Worm (Caenorhabditis elegans) whole organism, midembryonic: ENCODE measurements around the gene C14A11.9.

ENCODE experiments used
- T22C8.4 ChIP-seq: fragments of 200-800 bp; sonication (Bioruptor generic); IDR thresholded peaks from 2 replicates; pipeline ENCODE4 v1.3.6; 2022; ENCODE audit warnings: missing genetic modification characterization, missing compliant biosample characterization
- cog-1 ChIP-seq: sonication (generic microtip); optimal IDR thresholded peaks from 2 replicates; lab custom pipeline; 2016; ENCODE audit warnings: missing genetic modification characterization, missing compliant biosample characterization
- flt-1 ChIP-seq: fragments of 200-800 bp; sonication (Bioruptor generic); IDR thresholded peaks from 2 replicates; pipeline ENCODE4 v1.3.6; 2022; ENCODE audit warnings: missing genetic modification characterization, missing compliant biosample characterization
- klf-2 ChIP-seq: fragments of 200-800 bp; sonication (Bioruptor generic); conservative IDR thresholded peaks from 2 replicates; pipeline ENCODE4 v1.3.6; 2022; ENCODE audit warnings: missing genetic modification reagents, missing genetic modification characterization, missing compliant biosample characterization
- med-1 ChIP-seq: sonication (generic microtip); optimal IDR thresholded peaks from 2 replicates; lab custom pipeline; 2017; ENCODE audit warnings: missing genetic modification characterization, mild to moderate bottlenecking, missing compliant biosample characterization, antibody characterized with exemption, missing genetic modification reagents; ENCODE audit not compliant: insufficient read depth
- ref-1 ChIP-seq: fragments of 200-800 bp; sonication (Bioruptor generic); conservative IDR thresholded peaks from 2 replicates; pipeline ENCODE4 v1.3.6; 2022; ENCODE audit warnings: missing genetic modification reagents, missing genetic modification characterization, missing compliant biosample characterization
- tab-1 ChIP-seq: fragments of 200-800 bp; sonication (Bioruptor generic); IDR thresholded peaks from 2 replicates; pipeline ENCODE4 v1.3.6; 2022; ENCODE audit warnings: missing genetic modification characterization, missing compliant biosample characterization
- ztf-23 ChIP-seq: fragments of 200-800 bp; sonication (Bioruptor generic); IDR thresholded peaks from 2 replicates; pipeline ENCODE4 v1.3.6; 2022; ENCODE audit warnings: missing genetic modification reagents, missing genetic modification characterization, missing compliant biosample characterization
- ztf-29 ChIP-seq: fragments of 200-800 bp; sonication (Bioruptor generic); IDR thresholded peaks from 2 replicates; pipeline ENCODE4 v1.3.6; 2022; ENCODE audit warnings: missing genetic modification reagents, missing genetic modification characterization, missing compliant biosample characterization

Gene C14A11.9

DNA sequence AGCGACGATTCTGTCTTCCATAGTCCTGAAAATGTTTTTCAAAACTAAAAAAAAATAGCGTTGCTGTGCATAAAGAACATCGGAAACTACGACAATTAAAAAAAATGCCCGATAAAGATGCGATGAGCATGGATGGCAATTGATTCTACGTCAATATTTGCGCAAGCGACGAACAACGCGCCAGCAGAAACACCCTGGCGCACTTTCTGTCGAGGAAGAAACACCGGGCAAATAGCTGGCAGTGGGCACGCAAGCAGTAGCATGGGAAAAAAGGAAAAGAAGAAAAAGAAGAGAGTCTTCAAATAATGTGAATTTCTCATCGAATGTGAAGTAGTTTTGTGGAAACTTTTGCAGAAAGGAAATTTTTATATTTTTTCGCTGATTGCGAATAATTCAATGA, at the start of gene C14A11.9:
Gene C14A11.9, minus strand, starts transcription at position 27 of the 400 bp plus-strand sequence.
- 0 out of 2 replicates have a peak, but pooled peaks have one; percentile 20 for TF ChIP-seq ztf-29
- peak; percentile 74; the same call in 1 of the 2 replicates for TF ChIP-seq tab-1
- peak; percentile 66 for TF ChIP-seq flt-1 (GFP tag; lab: Robert Waterston, UW)
- no peak for TF ChIP-seq ref-1
- 0 out of 2 replicates have a peak, but pooled peaks have one; percentile 13 for TF ChIP-seq klf-2 (GFP tag; lab: Robert Waterston, UW)
- peak; percentile 72 for TF ChIP-seq cog-1 (tag; lab: Kevin White, UChicago)
- peak; percentile 80 for TF ChIP-seq ztf-23 (GFP tag; lab: Robert Waterston, UW)
- 0 out of 2 replicates have a peak, but pooled peaks have one; percentile 29 for TF ChIP-seq T22C8.4 (GFP tag; lab: Robert Waterston, UW)
- peak; percentile 47 for TF ChIP-seq med-1 (GFP tag; lab: Kevin White, UChicago)

DNA sequence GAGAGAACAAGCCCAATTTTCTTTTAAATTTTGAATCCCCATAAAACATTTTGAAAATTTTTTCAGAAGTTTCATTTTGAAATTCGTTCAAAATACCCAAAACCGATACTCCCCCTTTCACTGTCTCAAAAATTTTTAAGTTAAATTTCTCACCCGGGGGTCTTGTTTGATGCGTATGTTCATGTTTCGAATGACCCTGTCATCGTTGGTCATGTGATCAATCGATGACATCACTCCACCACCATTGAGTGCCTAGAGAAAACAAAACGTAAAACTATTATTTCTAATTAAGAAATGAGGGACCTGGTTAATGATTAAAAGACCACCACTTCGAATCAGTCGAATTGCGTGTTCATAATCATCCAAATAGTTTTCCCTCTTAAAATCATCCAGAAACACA, 48.9 kb upstream of the C14A11.9 start:
- TF ChIP-seq flt-1 (GFP tag; lab: Robert Waterston, UW) (no peak), med-1 (GFP tag; lab: Kevin White, UChicago) (no peak), cog-1 (tag; lab: Kevin White, UChicago) (no peak), klf-2 (GFP tag; lab: Robert Waterston, UW) (no peak)

- TF ChIP-seq med-1 (GFP tag; lab: Kevin White, UChicago) (no peak), tab-1 (no peak), ref-1 (no peak), ztf-23 (GFP tag; lab: Robert Waterston, UW) (no peak), ztf-29 (no peak), T22C8.4 (GFP tag; lab: Robert Waterston, UW) (no peak), flt-1 (GFP tag; lab: Robert Waterston, UW) (no peak), klf-2 (GFP tag; lab: Robert Waterston, UW) (no peak), cog-1 (tag; lab: Kevin White, UChicago) (no peak)
Observed at ce11 chrX:2857070-2857825, 47.8 kb upstream of the C14A11.9 start, which contains the start of gene tra-4. TSS of gene tra-4 (minus strand) at chrX:2857603.

DNA sequence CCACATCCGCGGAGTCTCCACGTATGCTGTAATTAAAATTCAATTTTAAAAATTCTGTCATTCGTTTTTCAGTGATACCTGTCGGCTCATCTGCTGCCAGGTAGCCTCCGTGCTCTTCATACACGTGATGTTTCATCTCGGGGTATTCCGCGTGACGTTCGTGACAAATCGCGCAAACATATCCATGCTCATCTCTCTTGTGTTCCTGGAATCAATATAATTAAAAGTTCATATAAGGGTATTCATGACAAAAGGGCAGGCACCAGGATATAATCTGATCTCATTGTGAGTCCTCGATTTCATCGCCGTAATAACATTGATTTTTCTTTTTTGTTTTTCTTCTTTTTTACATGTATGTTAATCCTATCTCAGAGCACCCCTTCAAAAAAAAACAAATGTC, 44.5 kb upstream of the C14A11.9 start:
- TF ChIP-seq flt-1 (GFP tag; lab: Robert Waterston, UW) (no peak), klf-2 (GFP tag; lab: Robert Waterston, UW) (no peak), med-1 (GFP tag; lab: Kevin White, UChicago) (no peak), T22C8.4 (GFP tag; lab: Robert Waterston, UW) (no peak), ztf-23 (GFP tag; lab: Robert Waterston, UW) (no peak), ztf-29 (no peak), ref-1 (no peak), cog-1 (tag; lab: Kevin White, UChicago) (no peak), tab-1 (no peak)

DNA sequence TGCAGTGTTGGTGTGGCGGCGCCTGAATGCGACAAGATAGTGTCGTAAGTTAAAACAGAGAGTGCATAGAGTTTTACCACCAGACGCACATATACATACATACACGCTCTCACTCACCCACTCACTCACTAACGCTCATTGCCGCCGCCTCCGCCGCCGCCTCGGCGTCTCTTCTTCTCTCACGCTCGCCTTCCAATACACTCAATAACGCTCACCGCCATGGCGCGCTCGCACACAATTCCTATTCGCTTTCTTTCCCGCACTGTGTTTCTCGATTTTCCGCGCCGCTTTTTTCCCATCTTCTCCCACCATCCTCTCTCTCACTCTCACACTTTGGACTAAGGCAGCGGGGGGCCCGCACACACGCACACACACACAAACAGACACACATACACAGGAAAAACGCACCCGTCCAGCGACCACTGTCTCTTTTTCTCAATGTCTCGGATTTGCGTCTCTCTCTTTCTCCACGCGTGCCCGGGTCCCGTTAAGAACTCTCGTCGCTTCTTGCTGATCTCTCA, 43.0 kb upstream of the C14A11.9 start, which contains the start of gene kin-29:
Gene kin-29, minus strand, starts transcription at position 51 of the 521 bp plus-strand sequence.
- no peak for TF ChIP-seq klf-2 (GFP tag; lab: Robert Waterston, UW)
- peak; percentile 43; the same call in 1 of the 2 replicates for TF ChIP-seq flt-1 (GFP tag; lab: Robert Waterston, UW)
- TF ChIP-seq tab-1: peak; percentile 14; the same call in 1 of the 2 replicates
- TF ChIP-seq ref-1: 0 out of 2 replicates have a peak, but pooled peaks have one; percentile 32
- peak; percentile 50 for TF ChIP-seq ztf-29
- peak; percentile 73 for TF ChIP-seq cog-1 (tag; lab: Kevin White, UChicago)
- no peak for TF ChIP-seq med-1 (GFP tag; lab: Kevin White, UChicago)

DNA sequence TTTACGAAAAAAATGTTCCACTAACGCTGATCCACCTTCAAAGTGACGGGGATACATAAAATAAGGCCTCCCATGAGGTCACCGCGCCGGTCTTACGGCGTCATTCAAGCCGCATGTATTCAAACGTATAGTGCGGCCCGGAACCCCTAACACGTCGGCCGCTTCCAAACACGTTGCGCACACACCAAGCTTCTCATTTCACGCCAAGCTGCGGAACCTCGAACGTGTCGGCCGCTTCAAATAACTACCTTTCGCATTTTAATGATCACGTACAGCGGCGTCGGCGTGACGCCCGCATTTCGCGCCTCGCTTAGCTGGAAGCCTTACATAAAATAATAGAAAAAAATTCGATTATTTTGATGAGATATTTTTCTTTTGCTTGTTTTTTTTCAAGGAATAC, 34.1 kb upstream of the C14A11.9 start:
- no peak for TF ChIP-seq ztf-29

- TF ChIP-seq ref-1: no peak
Observed at ce11 chrX:2841754-2842153, 32.3 kb upstream of the C14A11.9 start.

DNA sequence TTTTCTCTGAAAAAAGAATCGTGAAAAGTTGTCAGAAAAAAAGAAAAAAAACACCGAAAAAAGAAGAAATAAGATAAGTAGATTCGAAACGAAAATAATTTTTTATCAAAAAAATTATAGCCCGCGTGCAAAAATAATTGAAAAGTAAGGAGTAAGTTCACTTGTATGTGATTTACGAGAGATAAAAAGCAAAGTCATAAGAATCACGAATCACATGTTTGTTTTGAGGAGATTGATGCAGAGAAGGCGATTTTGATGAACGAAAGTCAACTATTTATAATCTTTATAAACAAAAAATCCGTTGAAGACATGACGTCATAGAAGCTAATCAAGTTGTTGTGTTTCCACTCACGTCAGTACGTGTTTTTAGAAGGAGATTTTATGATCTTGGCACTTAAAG, 30.9 kb upstream of the C14A11.9 start, which contains the start of gene Y71H10B.1:
Gene Y71H10B.1, minus strand, starts transcription at position 6 of the 400 bp plus-strand sequence.
- TF ChIP-seq T22C8.4 (GFP tag; lab: Robert Waterston, UW): no peak
- no peak for TF ChIP-seq klf-2 (GFP tag; lab: Robert Waterston, UW)
- no peak for TF ChIP-seq ztf-23 (GFP tag; lab: Robert Waterston, UW)
- no peak for TF ChIP-seq flt-1 (GFP tag; lab: Robert Waterston, UW)
- no peak for TF ChIP-seq tab-1

- TF ChIP-seq ref-1 (no peak), cog-1 (tag; lab: Kevin White, UChicago) (no peak), ztf-29 (no peak), flt-1 (GFP tag; lab: Robert Waterston, UW) (no peak)
Observed at ce11 chrX:2838619-2839018, 29.2 kb upstream of the C14A11.9 start.

ce11 chrX:2837477-2837876, 28.0 kb upstream of the C14A11.9 start:
- TF ChIP-seq med-1 (GFP tag; lab: Kevin White, UChicago) (no peak), T22C8.4 (GFP tag; lab: Robert Waterston, UW) (no peak), klf-2 (GFP tag; lab: Robert Waterston, UW) (no peak), flt-1 (GFP tag; lab: Robert Waterston, UW) (no peak), tab-1 (no peak), ztf-29 (no peak), cog-1 (tag; lab: Kevin White, UChicago) (no peak), ztf-23 (GFP tag; lab: Robert Waterston, UW) (no peak)
